Worm (Caenorhabditis elegans): ENCODE data around the gene nfki-1.
A peak's percentile ranks its signal among the peaks of the same experiment; 100 is the strongest.

DNA sequence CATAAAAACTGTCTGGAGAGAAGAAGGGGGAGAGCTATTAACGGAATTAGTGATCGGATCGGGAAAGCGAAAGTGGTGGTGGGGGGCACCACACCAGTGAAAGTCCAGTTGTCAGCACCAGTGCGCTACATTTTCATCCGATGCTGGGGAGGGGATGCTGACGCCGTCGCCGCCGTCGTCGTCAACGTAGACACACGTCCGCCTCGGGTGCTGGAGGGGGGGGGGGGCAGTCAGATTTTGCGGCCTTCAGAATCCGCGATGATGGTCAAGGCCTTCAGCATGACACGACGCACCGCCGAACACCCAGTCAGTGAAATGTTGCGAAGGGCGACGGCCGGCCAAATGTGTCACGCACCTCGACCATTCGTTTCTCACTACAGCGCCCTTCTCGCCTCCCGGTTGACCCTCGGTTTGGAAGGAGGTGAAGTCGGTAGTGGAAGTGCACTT is 44.7 kb upstream of the nfki-1 start:
- TF ChIP-seq lsy-2 (tag; optimal IDR thresholded peaks at IDR 0.05) (no peak), unc-62 (GFP tag; optimal IDR thresholded peaks at IDR 0.05) (peak; percentile 9), lin-13 (tag; optimal IDR thresholded peaks at IDR 0.05) (no peak), mab-5 (tag; optimal IDR thresholded peaks at IDR 0.05) (no peak), bed-3 (GFP tag; optimal IDR thresholded peaks at IDR 0.05) (no peak), elt-1 (tag; optimal IDR thresholded peaks at IDR 0.05; ENCODE audit: borderline replicate concordance, insufficient read depth) (peak; percentile 47), ztf-11 (tag; optimal IDR thresholded peaks at IDR 0.05) (no peak)

All from whole organism, mixed stage, embryonic.